Worm (Caenorhabditis elegans) whole organism, L1 larva: ENCODE data around the gene ZK863.8.

Source experiments
- lin-14 ChIP-seq: fragments of 200-800 bp; sonication (Bioruptor generic); optimal IDR thresholded peaks from 2 replicates; lab custom pipeline; 2018; ENCODE audit warnings: mild to moderate bottlenecking, missing genetic modification characterization, moderate library complexity, missing compliant biosample characterization
- lin-15B ChIP-seq: fragments of 150-350 bp; sonication (generic microtip); optimal IDR thresholded peaks from 3 replicates; lab custom pipeline; 2014; ENCODE audit warnings: missing biosample characterization, missing genetic modification characterization
- nhr-237 ChIP-seq: fragments of 150-350 bp; optimal IDR thresholded peaks from 2 replicates; lab custom pipeline; 2014; ENCODE audit warnings: missing biosample characterization, missing genetic modification characterization
- snpc-4 ChIP-seq: fragments of 150-350 bp; optimal IDR thresholded peaks from 2 replicates; lab custom pipeline; 2014; ENCODE audit warnings: missing biosample characterization, missing genetic modification characterization
- sox-4 ChIP-seq: sonication (generic microtip); optimal IDR thresholded peaks from 2 replicates; lab custom pipeline; 2016; ENCODE audit warnings: missing genetic modification characterization, missing compliant biosample characterization
- unc-62 ChIP-seq: fragments of 150-350 bp; optimal IDR thresholded peaks from 2 replicates; lab custom pipeline; 2014; ENCODE audit warnings: missing biosample characterization, missing genetic modification reagents, missing genetic modification characterization

DNA sequence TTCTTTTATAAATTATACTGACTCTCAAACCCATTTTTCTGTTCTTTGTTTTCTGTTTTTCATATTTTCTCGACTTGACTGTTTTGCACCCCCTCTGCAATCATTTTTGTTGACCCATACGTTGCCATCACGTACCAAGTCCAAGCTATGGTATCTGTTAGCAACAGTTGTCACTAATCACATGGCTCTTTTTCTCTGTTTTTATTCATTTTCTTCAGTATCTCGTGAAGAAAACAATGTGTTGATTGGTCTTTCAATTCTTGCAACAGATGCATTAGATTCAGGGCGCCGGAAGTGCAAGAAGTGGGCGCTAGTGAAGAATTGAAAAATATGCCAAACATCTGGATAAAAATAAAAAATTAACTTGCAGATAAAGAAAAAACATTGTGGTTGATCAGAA, 48.2 kb upstream of the ZK863.8 start:
- TF ChIP-seq lin-14 (GFP tag; lab: Kevin White, UChicago) (peak; percentile 78), sox-4 (tag; lab: Kevin White, UChicago) (no peak), lin-15B (tag; lab: Kevin White, UChicago) (no peak), nhr-237 (tag; lab: Kevin White, UChicago) (no peak), unc-62 (GFP tag; lab: Kevin White, UChicago) (no peak), snpc-4 (tag; lab: Kevin White, UChicago) (no peak)
